Fruit fly (Drosophila melanogaster): Measurements from ENCODE around the gene Ibf1.

Ibf1 gene

dm6 chr3R:9246879-9247621 is 11.7 kb upstream of the Ibf1 start (continued):
- TF ChIP-seq HmgZ (tag; optimal IDR thresholded peaks at IDR 0.05) (no peak), TFAM (GFP tag; optimal IDR thresholded peaks at IDR 0.05) (no peak), CG5180 (GFP tag; optimal IDR thresholded peaks at IDR 0.05) (peak; percentile 96), vfl (GFP tag; optimal IDR thresholded peaks at IDR 0.05) (peak; percentile 17), CG4820 (GFP tag; optimal IDR thresholded peaks at IDR 0.05) (peak; percentile 65), Poxn (GFP tag; IDR thresholded peaks at IDR 0.05) (no peak), CG42726 (GFP tag; IDR thresholded peaks at IDR 0.05; ENCODE audit: partially characterized antibody) (no peak), org-1 (GFP tag; optimal IDR thresholded peaks at IDR 0.05) (peak; percentile 40), CG12744 (GFP tag; optimal IDR thresholded peaks at IDR 0.05) (no peak), Chrac-16 (GFP tag; optimal IDR thresholded peaks at IDR 0.05) (peak; percentile 35), CG3065 (GFP tag; optimal IDR thresholded peaks at IDR 0.05) (no peak), toy (GFP tag; IDR thresholded peaks at IDR 0.05) (no peak), CG31365 (tag; optimal IDR thresholded peaks at IDR 0.05) (no peak), CG17328 (GFP tag; IDR thresholded peaks at IDR 0.05) (peak; percentile 71), CG10366 (GFP tag; IDR thresholded peaks at IDR 0.05) (no peak), insv (GFP tag; optimal IDR thresholded peaks at IDR 0.05) (no peak), CG4707 (GFP tag; optimal IDR thresholded peaks at IDR 0.05) (peak; percentile 15), CG7786 (GFP tag; optimal IDR thresholded peaks at IDR 0.05) (peak; percentile 5), dm (GFP tag; optimal IDR thresholded peaks at IDR 0.05) (peak; percentile 39), Camta (GFP tag; optimal IDR thresholded peaks at IDR 0.05) (peak; percentile 45), Bgb (GFP tag; IDR thresholded peaks at IDR 0.05; ENCODE audit: partially characterized antibody) (no peak), bbx (GFP tag; IDR thresholded peaks at IDR 0.05; ENCODE audit: partially characterized antibody) (no peak), tap (tag; optimal IDR thresholded peaks at IDR 0.05) (peak; percentile 59), Hr51 (GFP tag; optimal IDR thresholded peaks at IDR 0.05) (peak in 1 of 2 experiments; percentile 2), CG1792 (GFP tag; optimal IDR thresholded peaks at IDR 0.05) (no peak), CG3163 (GFP tag; optimal IDR thresholded peaks at IDR 0.05) (peak; percentile 69), B-H2 (GFP tag; optimal IDR thresholded peaks at IDR 0.05) (no peak), wor (GFP tag; IDR thresholded peaks at IDR 0.05) (peak; percentile 55), sens-2 (GFP tag; IDR thresholded peaks at IDR 0.05) (peak; percentile 66; the same call in 1 of the 2 replicates), vnd (GFP tag; IDR thresholded peaks at IDR 0.05; ENCODE audit: partially characterized antibody) (no peak), shn (GFP tag; optimal IDR thresholded peaks at IDR 0.05) (peak; percentile 2), h (optimal IDR thresholded peaks at IDR 0.05) (no peak), CG30020 (tag; optimal IDR thresholded peaks at IDR 0.05) (peak; percentile 17), ase (GFP tag; IDR thresholded peaks at IDR 0.05) (peak; percentile 6; the same call in 1 of the 3 replicates), Abd-B (GFP tag; optimal IDR thresholded peaks at IDR 0.05) (peak; percentile 14), nau (GFP tag; optimal IDR thresholded peaks at IDR 0.05) (no peak), D (optimal IDR thresholded peaks at IDR 0.05) (no peak), D (GFP tag; optimal IDR thresholded peaks at IDR 0.05) (peak; percentile 78), mam (GFP tag; optimal IDR thresholded peaks at IDR 0.05) (peak; percentile 14), Trl (optimal IDR thresholded peaks at IDR 0.05) (peak; percentile 22 to 64), Trl (GFP tag; optimal IDR thresholded peaks at IDR 0.05) (peak; percentile 43), CG6175 (GFP tag; IDR thresholded peaks at IDR 0.05) (no peak), tup (GFP tag; optimal IDR thresholded peaks at IDR 0.05) (no peak), CG2712 (tag; optimal IDR thresholded peaks at IDR 0.05) (peak; percentile 86), ham (GFP tag; IDR thresholded peaks at IDR 0.05) (no peak), CG34422 (GFP tag; IDR thresholded peaks at IDR 0.05) (no peak), CG10462 (GFP tag; optimal IDR thresholded peaks at IDR 0.05) (peak; percentile 30), CG1602 (GFP tag; optimal IDR thresholded peaks at IDR 0.05) (peak; percentile 45), CG34376 (GFP tag; optimal IDR thresholded peaks at IDR 0.05) (no peak), jing (GFP tag; optimal IDR thresholded peaks at IDR 0.05) (peak; percentile 36), D19B (GFP tag; optimal IDR thresholded peaks at IDR 0.05) (no peak)
